Worm (Caenorhabditis elegans) whole organism, L4 larva: ENCODE results near the gene srh-55.

Experiments
- D1046.2 ChIP-seq: fragments of 200-800 bp; sonication (Bioruptor generic); IDR thresholded peaks from 2 replicates; pipeline ENCODE4 v1.3.6; 2022; ENCODE audit warnings: missing genetic modification characterization, missing compliant biosample characterization
- F26F4.8 ChIP-seq: fragments of 200-800 bp; sonication (Bioruptor generic); conservative IDR thresholded peaks from 2 replicates; pipeline ENCODE4 v1.3.6; 2022; ENCODE audit warnings: missing genetic modification characterization, missing compliant biosample characterization
- F49E8.2 ChIP-seq: sonication (generic microtip); optimal IDR thresholded peaks from 2 replicates; lab custom pipeline; 2016; ENCODE audit warnings: missing compliant biosample characterization, mild to moderate bottlenecking, missing genetic modification characterization, borderline replicate concordance
- T20F7.1 ChIP-seq: fragments of 200-800 bp; sonication (Bioruptor generic); optimal IDR thresholded peaks from 2 replicates; lab custom pipeline; 2018; ENCODE audit warnings: mild to moderate bottlenecking, missing genetic modification characterization, missing compliant biosample characterization
- T26A8.4 ChIP-seq: fragments of 200-800 bp; sonication (Bioruptor generic); IDR thresholded peaks from 2 replicates; pipeline ENCODE4 v1.3.6; 2022; ENCODE audit warnings: missing genetic modification characterization, missing compliant biosample characterization
- Y5F2A.4 ChIP-seq: fragments of 200-800 bp; sonication (Bioruptor generic); optimal IDR thresholded peaks from 2 replicates; lab custom pipeline; 2018; ENCODE audit warnings: mild to moderate bottlenecking, missing genetic modification characterization, missing compliant biosample characterization
- ZK546.5 ChIP-seq, 2 experiments: sonication (generic microtip); optimal IDR thresholded peaks; 2 replicates each; lab custom pipeline; 2017; ENCODE audit warnings: missing biosample characterization in 2 of 2, missing genetic modification characterization in 2 of 2
- aha-1 ChIP-seq: fragments of 150-350 bp; peaks from one replicate; lab custom pipeline; 2014; ENCODE audit warnings: missing biosample characterization, missing genetic modification characterization
- aly-2 ChIP-seq: sonication (generic microtip); optimal IDR thresholded peaks from 2 replicates; lab custom pipeline; 2018; ENCODE audit warnings: missing biosample characterization, missing genetic modification characterization
- attf-4 ChIP-seq: sonication (generic microtip); optimal IDR thresholded peaks from 3 replicates; lab custom pipeline; 2017; ENCODE audit warnings: missing biosample characterization, missing genetic modification characterization
- ceh-32 ChIP-seq: sonication (generic microtip); optimal IDR thresholded peaks from 2 replicates; lab custom pipeline; 2016; ENCODE audit warnings: mild to moderate bottlenecking, missing genetic modification characterization, missing compliant biosample characterization; ENCODE audit not compliant: poor library complexity
- ceh-82 ChIP-seq: sonication (generic microtip); optimal IDR thresholded peaks from 2 replicates; lab custom pipeline; 2017; ENCODE audit warnings: missing biosample characterization, missing genetic modification characterization
- ces-1 ChIP-seq: fragments of 150-350 bp; sonication (generic microtip); optimal IDR thresholded peaks from 4 replicates; lab custom pipeline; 2014; ENCODE audit warnings: missing biosample characterization, missing genetic modification reagents, missing genetic modification characterization
- ctbp-1 ChIP-seq: fragments of 200-800 bp; sonication (Bioruptor generic); IDR thresholded peaks from 2 replicates; pipeline ENCODE4 v1.3.6; 2022; ENCODE audit warnings: missing genetic modification reagents, missing genetic modification characterization, missing compliant biosample characterization
- dmd-6 ChIP-seq: fragments of 200-800 bp; sonication (Bioruptor generic); IDR thresholded peaks from 2 replicates; pipeline ENCODE4 v1.3.6; 2022; ENCODE audit warnings: missing genetic modification reagents, missing genetic modification characterization, missing compliant biosample characterization
- dmd-8 ChIP-seq: fragments of 200-800 bp; sonication (Bioruptor generic); IDR thresholded peaks from 2 replicates; pipeline ENCODE4 v1.3.6; 2022; ENCODE audit warnings: missing genetic modification characterization, missing compliant biosample characterization
- duxl-1 ChIP-seq: sonication (generic microtip); optimal IDR thresholded peaks from 2 replicates; lab custom pipeline; 2016; ENCODE audit warnings: mild to moderate bottlenecking, missing genetic modification characterization, moderate library complexity, missing compliant biosample characterization; ENCODE audit not compliant: poor library complexity
- dve-1 ChIP-seq: sonication (generic microtip); optimal IDR thresholded peaks from 2 replicates; lab custom pipeline; 2017; ENCODE audit warnings: antibody characterized with exemption, mild to moderate bottlenecking, missing genetic modification characterization, missing compliant biosample characterization; ENCODE audit not compliant: insufficient read depth
- egl-27 ChIP-seq: sonication (generic microtip); optimal IDR thresholded peaks from 3 replicates; lab custom pipeline; 2017; ENCODE audit warnings: missing biosample characterization, missing genetic modification reagents, missing genetic modification characterization
- fos-1 ChIP-seq: fragments of 150-350 bp; optimal IDR thresholded peaks from 2 replicates; lab custom pipeline; 2014; ENCODE audit warnings: missing biosample characterization, missing genetic modification characterization
- gei-8 ChIP-seq: fragments of 200-800 bp; sonication (Bioruptor generic); optimal IDR thresholded peaks from 2 replicates; lab custom pipeline; 2018; ENCODE audit warnings: mild to moderate bottlenecking, missing genetic modification characterization, missing compliant biosample characterization
- hlh-30 ChIP-seq: sonication (generic microtip); optimal IDR thresholded peaks from 2 replicates; lab custom pipeline; 2017; ENCODE audit warnings: antibody characterized with exemption, mild to moderate bottlenecking, missing genetic modification characterization, missing compliant biosample characterization; ENCODE audit not compliant: insufficient read depth
- hmg-1.1 ChIP-seq: fragments of 200-800 bp; sonication (Bioruptor generic); IDR thresholded peaks from 2 replicates; pipeline ENCODE4 v1.3.6; 2022; ENCODE audit warnings: missing genetic modification reagents, missing genetic modification characterization, missing compliant biosample characterization
- jun-1 ChIP-seq: fragments of 150-350 bp; optimal IDR thresholded peaks from 2 replicates; lab custom pipeline; 2014; ENCODE audit warnings: missing biosample characterization, missing genetic modification reagents, missing genetic modification characterization
- lim-7 ChIP-seq: fragments of 200-800 bp; sonication (Bioruptor generic); IDR thresholded peaks from 2 replicates; pipeline ENCODE4 v1.3.6; 2022; ENCODE audit warnings: missing genetic modification characterization, missing compliant biosample characterization
- lin-1 ChIP-seq: fragments of 200-800 bp; sonication (Bioruptor generic); IDR thresholded peaks from 2 replicates; pipeline ENCODE4 v1.3.6; 2022; ENCODE audit warnings: missing genetic modification reagents, missing genetic modification characterization, missing compliant biosample characterization
- lin-15B ChIP-seq: fragments of 150-350 bp; sonication (generic microtip); optimal IDR thresholded peaks from 3 replicates; lab custom pipeline; 2014; ENCODE audit warnings: missing biosample characterization, missing genetic modification characterization
- lin-39 ChIP-seq: fragments of 150-350 bp; optimal IDR thresholded peaks from 2 replicates; lab custom pipeline; 2014; ENCODE audit warnings: missing biosample characterization, missing genetic modification reagents, missing genetic modification characterization
- lsy-2 ChIP-seq, 2 experiments: fragments of 150-350 bp in 1 of 2; sonication (generic microtip) in 1 of 2; optimal IDR thresholded peaks; 2 replicates each; lab custom pipeline; 2014 to 2017; ENCODE audit warnings: missing biosample characterization in 2 of 2, missing genetic modification characterization in 2 of 2
- mdt-29 ChIP-seq: fragments of 200-800 bp; sonication (Bioruptor generic); IDR thresholded peaks from 2 replicates; pipeline ENCODE4 v1.3.6; 2022; ENCODE audit warnings: missing genetic modification reagents, missing genetic modification characterization, missing compliant biosample characterization
- mxl-2 ChIP-seq: fragments of 200-800 bp; sonication (Bioruptor generic); conservative IDR thresholded peaks from 2 replicates; pipeline ENCODE4 v1.3.6; 2022; ENCODE audit warnings: missing genetic modification reagents, missing genetic modification characterization, missing compliant biosample characterization
- nhr-102 ChIP-seq: sonication (generic microtip); optimal IDR thresholded peaks from 2 replicates; lab custom pipeline; 2016; ENCODE audit warnings: mild to moderate bottlenecking, missing genetic modification characterization, moderate library complexity, missing compliant biosample characterization
- nhr-11 ChIP-seq: fragments of 150-350 bp; optimal IDR thresholded peaks from 2 replicates; lab custom pipeline; 2014; ENCODE audit warnings: missing biosample characterization, missing genetic modification characterization
- nhr-111 ChIP-seq: fragments of 200-800 bp; sonication (Bioruptor generic); optimal IDR thresholded peaks from 2 replicates; lab custom pipeline; 2018; ENCODE audit warnings: mild to moderate bottlenecking, missing genetic modification characterization, missing compliant biosample characterization
- nhr-25 ChIP-seq: sonication (generic microtip); optimal IDR thresholded peaks from 2 replicates; lab custom pipeline; 2017; ENCODE audit warnings: missing genetic modification characterization, mild to moderate bottlenecking, missing compliant biosample characterization, antibody characterized with exemption, moderate library complexity, borderline replicate concordance; ENCODE audit not compliant: insufficient read depth
- nhr-41 ChIP-seq: fragments of 200-800 bp; sonication (Bioruptor generic); IDR thresholded peaks from 2 replicates; pipeline ENCODE4 v1.3.6; 2022; ENCODE audit warnings: missing genetic modification reagents, missing genetic modification characterization, missing compliant biosample characterization
- nhr-42 ChIP-seq: fragments of 200-800 bp; sonication (Bioruptor generic); IDR thresholded peaks from 2 replicates; pipeline ENCODE4 v1.3.6; 2022; ENCODE audit warnings: missing genetic modification characterization, missing compliant biosample characterization
- nhr-48 ChIP-seq: sonication (generic microtip); optimal IDR thresholded peaks from 2 replicates; lab custom pipeline; 2016; ENCODE audit warnings: mild to moderate bottlenecking, missing genetic modification characterization, missing compliant biosample characterization
- nhr-76 ChIP-seq: fragments of 150-350 bp; optimal IDR thresholded peaks from 2 replicates; lab custom pipeline; 2014; ENCODE audit warnings: missing biosample characterization, missing genetic modification characterization
- nhr-77 ChIP-seq: fragments of 150-350 bp; optimal IDR thresholded peaks from 2 replicates; lab custom pipeline; 2014; ENCODE audit warnings: missing biosample characterization, missing genetic modification characterization
- pha-4 ChIP-seq, 2 experiments: fragments of 150-350 bp in 1 of 2; fragments of 200-800 bp in 1 of 2; sonication (Bioruptor generic) in 1 of 2; IDR thresholded peaks in 1 of 2; optimal IDR thresholded peaks in 1 of 2; 2 replicates each; pipeline versions ENCODE4 v1.3.6 to Lab custom; 2014 to 2022; ENCODE audit warnings: missing genetic modification characterization in 2 of 2, missing genetic modification reagents in 2 of 2, missing biosample characterization in 1 of 2, missing compliant biosample characterization in 1 of 2
- pqm-1 ChIP-seq: sonication (generic microtip); optimal IDR thresholded peaks from 2 replicates; lab custom pipeline; 2017; ENCODE audit warnings: missing biosample characterization, missing genetic modification characterization
- rbr-2 ChIP-seq: sonication (generic microtip); optimal IDR thresholded peaks from 2 replicates; lab custom pipeline; 2016; ENCODE audit warnings: missing genotype, missing genetic modification characterization, missing compliant biosample characterization
- snpc-4 ChIP-seq: fragments of 150-350 bp; optimal IDR thresholded peaks from 2 replicates; lab custom pipeline; 2014; ENCODE audit warnings: missing biosample characterization, missing genetic modification characterization
- tra-1 ChIP-seq: fragments of 200-800 bp; sonication (Bioruptor generic); IDR thresholded peaks from 2 replicates; pipeline ENCODE4 v1.3.6; 2022; ENCODE audit warnings: missing genetic modification reagents, missing genetic modification characterization, missing compliant biosample characterization
- unc-62 ChIP-seq, 3 experiments: fragments of 150-350 bp in 1 of 3; sonication (generic microtip); optimal IDR thresholded peaks in 2 of 3; peaks in 1 of 3; 1 replicate in 1 of 3; 2 replicates in 2 of 3; lab custom pipeline; 2014 to 2017; ENCODE audit warnings: missing biosample characterization in 3 of 3, missing genetic modification characterization in 3 of 3, missing genetic modification reagents in 3 of 3, missing genotype in 1 of 3
- zfp-2 ChIP-seq: sonication (generic microtip); optimal IDR thresholded peaks from 2 replicates; lab custom pipeline; 2016; ENCODE audit warnings: mild to moderate bottlenecking, missing genetic modification characterization, missing compliant biosample characterization
- zfp-3 ChIP-seq: fragments of 200-800 bp; sonication (Bioruptor generic); conservative IDR thresholded peaks from 2 replicates; pipeline ENCODE4 v1.3.6; 2022; ENCODE audit warnings: missing genetic modification reagents, missing genetic modification characterization, missing compliant biosample characterization
- zip-2 ChIP-seq: fragments of 150-350 bp; optimal IDR thresholded peaks from 2 replicates; lab custom pipeline; 2014; ENCODE audit warnings: missing biosample characterization, missing genetic modification characterization
- ztf-11 ChIP-seq: fragments of 150-350 bp; optimal IDR thresholded peaks from 2 replicates; lab custom pipeline; 2014; ENCODE audit warnings: missing biosample characterization, missing genetic modification characterization

The srh-55 gene

ce11 chrV:15189567-15189966 is 36.2 kb downstream of the srh-55 start, which contains the start of gene cyn-3:
Gene cyn-3 (plus strand): TSS chrV:15189927.
- TF ChIP-seq snpc-4 (tag; lab: Kevin White, UChicago), result no peak
- 0 out of 2 replicates have a peak, but pooled peaks have one; percentile 20 for TF ChIP-seq mdt-29 (GFP tag; lab: Robert Waterston, UW)
- TF ChIP-seq gei-8 (GFP tag; lab: Kevin White, UChicago), result no peak
- TF ChIP-seq F26F4.8 (GFP tag; lab: Robert Waterston, UW), result no peak
- TF ChIP-seq lim-7 (GFP tag; lab: Robert Waterston, UW), result no peak
- no peak for TF ChIP-seq D1046.2 (GFP tag; lab: Robert Waterston, UW)
- TF ChIP-seq rbr-2 (tag; lab: Kevin White, UChicago), result peak; percentile 81
- TF ChIP-seq pha-4 (GFP tag; IDR thresholded peaks at IDR 0.05; lab: Robert Waterston, UW), result 0 out of 2 replicates have a peak, but pooled peaks have one; percentile 44
- peak; percentile 71 for TF ChIP-seq pha-4 (tag; optimal IDR thresholded peaks at IDR 0.05; lab: Kevin White, UChicago)
- peak; percentile 46 for TF ChIP-seq lin-15B (tag; lab: Kevin White, UChicago)
- peak; percentile 92 for TF ChIP-seq dve-1 (tag; lab: Kevin White, UChicago)
- peak; percentile 82 for TF ChIP-seq nhr-77 (tag; lab: Kevin White, UChicago)
- no peak for TF ChIP-seq tra-1
- TF ChIP-seq ZK546.5 (tag; optimal IDR thresholded peaks at IDR 0.05; lab: Kevin White, UChicago), result no peak
- TF ChIP-seq ceh-32 (tag; lab: Kevin White, UChicago), result no peak
- no peak for TF ChIP-seq F49E8.2 (tag; lab: Kevin White, UChicago)
- no peak for TF ChIP-seq nhr-41 (GFP tag; lab: Robert Waterston, UW)
- TF ChIP-seq Y5F2A.4 (GFP tag; lab: Kevin White, UChicago), result no peak
- TF ChIP-seq egl-27 (tag; lab: Kevin White, UChicago), result no peak
- TF ChIP-seq ces-1 (GFP tag; lab: Kevin White, UChicago), result no peak
- peak; percentile 66 for TF ChIP-seq dmd-6 (GFP tag; lab: Robert Waterston, UW)
- TF ChIP-seq attf-4 (tag; lab: Kevin White, UChicago), result no peak
- peak; percentile 28 for TF ChIP-seq nhr-25 (tag; lab: Kevin White, UChicago)
- no peak for TF ChIP-seq zfp-3
- TF ChIP-seq lin-39 (tag; lab: Kevin White, UChicago), result no peak
- TF ChIP-seq aly-2 (tag; lab: Kevin White, UChicago), result no peak
- TF ChIP-seq nhr-48 (tag; lab: Kevin White, UChicago), result peak; percentile 9
- peak; percentile 41 for TF ChIP-seq nhr-102 (tag; lab: Kevin White, UChicago)
- no peak for TF ChIP-seq zfp-2 (tag; lab: Kevin White, UChicago)
- TF ChIP-seq T20F7.1 (GFP tag; lab: Kevin White, UChicago), result peak; percentile 77
- peak; percentile 32 to 94 for TF ChIP-seq lsy-2 (tag; optimal IDR thresholded peaks at IDR 0.05; lab: Kevin White, UChicago)
- TF ChIP-seq mxl-2 (GFP tag; lab: Robert Waterston, UW), result no peak
- peak; percentile 18 for TF ChIP-seq aha-1 (tag; lab: Kevin White, UChicago)
- TF ChIP-seq ctbp-1 (GFP tag; lab: Robert Waterston, UW), result peak; percentile 67
- no peak for TF ChIP-seq jun-1
- no peak for TF ChIP-seq ztf-11
- TF ChIP-seq hmg-1.1 (GFP tag; lab: Robert Waterston, UW), result peak; percentile 55
- TF ChIP-seq zip-2 (tag; lab: Kevin White, UChicago), result no peak
- no peak for TF ChIP-seq nhr-42
- no peak for TF ChIP-seq pqm-1 (tag; lab: Kevin White, UChicago)
- TF ChIP-seq unc-62 (GFP tag; optimal IDR thresholded peaks at IDR 0.05 in 1 of 2; lab: Kevin White, UChicago), result peak in 1 of 2 experiments; percentile 85
- no peak for TF ChIP-seq unc-62 (tag; optimal IDR thresholded peaks at IDR 0.05; lab: Kevin White, UChicago)
- peak; percentile 79 for TF ChIP-seq hlh-30 (tag; lab: Kevin White, UChicago)
- no peak for TF ChIP-seq fos-1 (tag; lab: Kevin White, UChicago)
- peak; percentile 68 for TF ChIP-seq T26A8.4 (GFP tag; lab: Robert Waterston, UW)
- no peak for TF ChIP-seq ceh-82 (tag; lab: Kevin White, UChicago)
- no peak for TF ChIP-seq nhr-111
- peak; percentile 69 for TF ChIP-seq nhr-11 (tag; lab: Kevin White, UChicago)
- TF ChIP-seq dmd-8 (GFP tag; lab: Robert Waterston, UW), result no peak
- TF ChIP-seq nhr-76 (tag; lab: Kevin White, UChicago), result no peak
- peak; percentile 51 for TF ChIP-seq duxl-1 (tag; lab: Kevin White, UChicago)
- TF ChIP-seq lin-1 (GFP tag; lab: Robert Waterston, UW), result no peak
